Worm (Caenorhabditis elegans) whole organism, L4 larva: ENCODE results near the gene sto-3.
"Not testable (repeated sequence)": the region's sequence is repeated elsewhere in the genome, so short reads cannot be mapped to it uniquely, and the experiment has no call there.

Experiments used
- F10B5.3 ChIP-seq: sonication (generic microtip); optimal IDR thresholded peaks from 2 replicates; lab custom pipeline; 2016; ENCODE audit warnings: mild to moderate bottlenecking, missing genetic modification characterization, missing compliant biosample characterization
- F37D6.2 ChIP-seq: sonication (generic microtip); optimal IDR thresholded peaks from 2 replicates; lab custom pipeline; 2016; ENCODE audit warnings: mild to moderate bottlenecking, missing genetic modification characterization, missing compliant biosample characterization
- T26A8.4 ChIP-seq: fragments of 200-800 bp; sonication (Bioruptor generic); IDR thresholded peaks from 2 replicates; pipeline ENCODE4 v1.3.6; 2022; ENCODE audit warnings: missing genetic modification characterization, missing compliant biosample characterization
- Y105C5A.15 ChIP-seq: fragments of 200-800 bp; sonication (Bioruptor generic); IDR thresholded peaks from 2 replicates; pipeline ENCODE4 v1.3.6; 2022; ENCODE audit warnings: missing genetic modification characterization, missing compliant biosample characterization
- Y48G9A.11 ChIP-seq: fragments of 200-800 bp; sonication (Bioruptor generic); IDR thresholded peaks from 2 replicates; pipeline ENCODE4 v1.3.6; 2022; ENCODE audit warnings: missing genetic modification reagents, missing genetic modification characterization, missing compliant biosample characterization
- aha-1 ChIP-seq: fragments of 150-350 bp; peaks from one replicate; lab custom pipeline; 2014; ENCODE audit warnings: missing biosample characterization, missing genetic modification characterization
- ama-1 ChIP-seq: fragments of 150-350 bp; optimal IDR thresholded peaks from 2 replicates; lab custom pipeline; 2014; ENCODE audit warnings: inconsistent platforms, mixed read lengths
- ceh-20 ChIP-seq: fragments of 200-800 bp; sonication (Bioruptor generic); IDR thresholded peaks from 2 replicates; pipeline ENCODE4 v1.3.6; 2022; ENCODE audit warnings: missing genetic modification reagents, missing genetic modification characterization, missing compliant biosample characterization
- ceh-82 ChIP-seq: sonication (generic microtip); optimal IDR thresholded peaks from 2 replicates; lab custom pipeline; 2017; ENCODE audit warnings: missing biosample characterization, missing genetic modification characterization
- cey-2 ChIP-seq: sonication (generic microtip); optimal IDR thresholded peaks from 3 replicates; lab custom pipeline; 2017; ENCODE audit warnings: missing genetic modification characterization, mild to moderate bottlenecking, missing compliant biosample characterization, antibody characterized with exemption, borderline replicate concordance; ENCODE audit not compliant: insufficient read depth
- ctbp-1 ChIP-seq: fragments of 200-800 bp; sonication (Bioruptor generic); IDR thresholded peaks from 2 replicates; pipeline ENCODE4 v1.3.6; 2022; ENCODE audit warnings: missing genetic modification reagents, missing genetic modification characterization, missing compliant biosample characterization
- daf-16 ChIP-seq, 3 experiments: sonication (generic microtip); optimal IDR thresholded peaks; 2 replicates each; lab custom pipeline; 2016 to 2017; ENCODE audit warnings: missing genetic modification characterization in 3 of 3, missing genetic modification reagents in 3 of 3, mild to moderate bottlenecking in 2 of 3, missing compliant biosample characterization in 2 of 3, missing biosample characterization in 1 of 3, moderate library complexity in 1 of 3
- fkh-10 ChIP-seq: fragments of 150-350 bp; optimal IDR thresholded peaks from 2 replicates; lab custom pipeline; 2014; ENCODE audit warnings: missing biosample characterization, missing genetic modification reagents, missing genetic modification characterization
- gei-8 ChIP-seq: fragments of 200-800 bp; sonication (Bioruptor generic); optimal IDR thresholded peaks from 2 replicates; lab custom pipeline; 2018; ENCODE audit warnings: mild to moderate bottlenecking, missing genetic modification characterization, missing compliant biosample characterization
- hlh-11 ChIP-seq: fragments of 200-800 bp; sonication (Bioruptor generic); optimal IDR thresholded peaks from 2 replicates; lab custom pipeline; 2018; ENCODE audit warnings: mild to moderate bottlenecking, missing genetic modification characterization, missing compliant biosample characterization
- hmg-1.1 ChIP-seq: fragments of 200-800 bp; sonication (Bioruptor generic); IDR thresholded peaks from 2 replicates; pipeline ENCODE4 v1.3.6; 2022; ENCODE audit warnings: missing genetic modification reagents, missing genetic modification characterization, missing compliant biosample characterization
- lin-1 ChIP-seq: fragments of 200-800 bp; sonication (Bioruptor generic); IDR thresholded peaks from 2 replicates; pipeline ENCODE4 v1.3.6; 2022; ENCODE audit warnings: missing genetic modification reagents, missing genetic modification characterization, missing compliant biosample characterization
- lin-38 ChIP-seq: fragments of 200-800 bp; sonication (Bioruptor generic); IDR thresholded peaks from 2 replicates; pipeline ENCODE4 v1.3.6; 2022; ENCODE audit warnings: missing genetic modification reagents, missing genetic modification characterization, missing compliant biosample characterization
- lsy-2 ChIP-seq, 2 experiments: fragments of 150-350 bp in 1 of 2; sonication (generic microtip) in 1 of 2; optimal IDR thresholded peaks; 2 replicates each; lab custom pipeline; 2014 to 2017; ENCODE audit warnings: missing biosample characterization in 2 of 2, missing genetic modification characterization in 2 of 2
- mep-1 ChIP-seq: fragments of 150-350 bp; sonication (generic microtip); optimal IDR thresholded peaks from 3 replicates; lab custom pipeline; 2014; ENCODE audit warnings: missing biosample characterization, missing genetic modification characterization
- mes-2 ChIP-seq: sonication (generic microtip); optimal IDR thresholded peaks from 2 replicates; lab custom pipeline; 2016; ENCODE audit warnings: missing genotype, mild to moderate bottlenecking, missing genetic modification characterization, missing compliant biosample characterization; ENCODE audit not compliant: poor library complexity, severe bottlenecking
- mxl-2 ChIP-seq: fragments of 200-800 bp; sonication (Bioruptor generic); conservative IDR thresholded peaks from 2 replicates; pipeline ENCODE4 v1.3.6; 2022; ENCODE audit warnings: missing genetic modification reagents, missing genetic modification characterization, missing compliant biosample characterization
- nhr-10 ChIP-seq: fragments of 150-350 bp; optimal IDR thresholded peaks from 2 replicates; lab custom pipeline; 2014; ENCODE audit warnings: missing biosample characterization, missing genetic modification characterization
- nhr-102 ChIP-seq: sonication (generic microtip); optimal IDR thresholded peaks from 2 replicates; lab custom pipeline; 2016; ENCODE audit warnings: mild to moderate bottlenecking, missing genetic modification characterization, moderate library complexity, missing compliant biosample characterization
- nhr-11 ChIP-seq: fragments of 150-350 bp; optimal IDR thresholded peaks from 2 replicates; lab custom pipeline; 2014; ENCODE audit warnings: missing biosample characterization, missing genetic modification characterization
- nhr-237 ChIP-seq: sonication (generic microtip); optimal IDR thresholded peaks from 2 replicates; lab custom pipeline; 2017; ENCODE audit warnings: missing biosample characterization, missing genetic modification characterization
- nhr-28 ChIP-seq: fragments of 150-350 bp; optimal IDR thresholded peaks from 2 replicates; lab custom pipeline; 2014; ENCODE audit warnings: missing biosample characterization, missing genetic modification characterization
- nhr-48 ChIP-seq: sonication (generic microtip); optimal IDR thresholded peaks from 2 replicates; lab custom pipeline; 2016; ENCODE audit warnings: mild to moderate bottlenecking, missing genetic modification characterization, missing compliant biosample characterization
- nhr-6 ChIP-seq: fragments of 150-350 bp; optimal IDR thresholded peaks from 2 replicates; lab custom pipeline; 2014; ENCODE audit warnings: missing biosample characterization, missing genetic modification characterization
- rbr-2 ChIP-seq: sonication (generic microtip); optimal IDR thresholded peaks from 2 replicates; lab custom pipeline; 2016; ENCODE audit warnings: missing genotype, missing genetic modification characterization, missing compliant biosample characterization
- saeg-2 ChIP-seq: fragments of 200-800 bp; sonication (Bioruptor generic); IDR thresholded peaks from 2 replicates; pipeline ENCODE4 v1.3.6; 2022; ENCODE audit warnings: missing genetic modification reagents, missing genetic modification characterization, missing compliant biosample characterization
- skn-1 ChIP-seq: fragments of 150-350 bp; optimal IDR thresholded peaks from 2 replicates; lab custom pipeline; 2014; ENCODE audit warnings: missing biosample characterization, missing genetic modification characterization
- spr-3 ChIP-seq: fragments of 200-800 bp; sonication (Bioruptor generic); optimal IDR thresholded peaks from 2 replicates; lab custom pipeline; 2018; ENCODE audit warnings: mild to moderate bottlenecking, missing genetic modification characterization, missing compliant biosample characterization
- tag-97 ChIP-seq: fragments of 200-800 bp; sonication (Bioruptor generic); IDR thresholded peaks from 2 replicates; pipeline ENCODE4 v1.3.6; 2022; ENCODE audit warnings: missing genetic modification characterization, missing compliant biosample characterization

The sto-3 gene

DNA sequence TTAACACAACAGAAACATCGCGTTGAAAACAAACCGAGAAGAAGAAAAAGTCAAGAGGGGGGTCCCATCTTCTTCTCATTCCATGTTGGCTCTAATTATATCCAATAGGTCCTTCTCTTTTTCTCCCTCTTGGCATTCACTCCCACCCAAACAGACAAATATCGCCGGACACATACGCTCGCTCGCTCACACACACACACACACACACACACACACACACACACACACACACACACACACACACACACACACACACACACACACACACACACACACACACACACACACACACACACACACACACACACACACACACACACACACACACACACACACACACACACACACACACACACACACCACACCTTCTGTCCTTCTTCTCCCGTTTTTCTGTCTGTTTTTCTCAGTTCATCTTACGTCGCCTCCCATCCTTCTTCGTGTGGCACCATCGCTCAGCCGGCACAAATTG is 21.9 kb upstream of the sto-3 start, which contains the start of gene sto-4 (continued):
- TF ChIP-seq spr-3 (GFP tag; lab: Kevin White, UChicago) (peak; percentile 76), nhr-28 (peak; percentile 7), gei-8 (GFP tag; lab: Kevin White, UChicago) (peak; percentile 66), T26A8.4 (GFP tag; lab: Robert Waterston, UW) (peak; percentile 49), F10B5.3 (tag; lab: Kevin White, UChicago) (peak; percentile 51), mep-1 (tag; lab: Kevin White, UChicago) (peak; percentile 77), rbr-2 (tag; lab: Kevin White, UChicago) (peak; percentile 90), hmg-1.1 (GFP tag; lab: Robert Waterston, UW) (peak; percentile 67), nhr-48 (tag; lab: Kevin White, UChicago) (peak; percentile 17), aha-1 (tag; lab: Kevin White, UChicago) (peak; percentile 80), daf-16 (GFP tag; optimal IDR thresholded peaks at IDR 0.05; lab: Kevin White, UChicago) (peak in 1 of 2 experiments; percentile 77), hlh-11 (tag; lab: Kevin White, UChicago) (peak; percentile 84), ceh-20 (peak; percentile 67), nhr-6 (tag; lab: Kevin White, UChicago) (peak; percentile 58), F37D6.2 (tag; lab: Kevin White, UChicago) (peak; percentile 76)
- not testable (repeated sequence) for TF ChIP-seq daf-16 (tag; optimal IDR thresholded peaks at IDR 0.05; lab: Kevin White, UChicago)

- TF ChIP-seq nhr-11 (tag; lab: Kevin White, UChicago) (no peak), aha-1 (tag; lab: Kevin White, UChicago) (peak; percentile 64), gei-8 (GFP tag; lab: Kevin White, UChicago) (no peak), T26A8.4 (GFP tag; lab: Robert Waterston, UW) (no peak), nhr-102 (tag; lab: Kevin White, UChicago) (no peak)
Observed at ce11 chrX:11641562-11641961, 19.7 kb upstream of the sto-3 start.

ce11 chrX:11640463-11640995 is 18.6 kb upstream of the sto-3 start:
- TF ChIP-seq nhr-6 (tag; lab: Kevin White, UChicago): no peak
- no peak for TF ChIP-seq ama-1
- peak in 1 of 2 experiments; percentile 18 for TF ChIP-seq lsy-2 (tag; optimal IDR thresholded peaks at IDR 0.05; lab: Kevin White, UChicago)
- 0 out of 2 replicates have a peak, but pooled peaks have one; percentile 37 for TF ChIP-seq ctbp-1 (GFP tag; lab: Robert Waterston, UW)
- no peak for TF ChIP-seq nhr-237 (tag; lab: Kevin White, UChicago)
- no peak for TF ChIP-seq saeg-2 (GFP tag; lab: Robert Waterston, UW)
- TF ChIP-seq nhr-10: no peak
- no peak for TF ChIP-seq ceh-82 (tag; lab: Kevin White, UChicago)
- no peak for TF ChIP-seq Y105C5A.15 (GFP tag; lab: Robert Waterston, UW)
- no peak for TF ChIP-seq mes-2 (tag; lab: Kevin White, UChicago)
- TF ChIP-seq lin-38 (GFP tag; lab: Robert Waterston, UW): no peak
- TF ChIP-seq fkh-10 (GFP tag; lab: Kevin White, UChicago): peak; percentile 95
- 0 out of 2 replicates have a peak, but pooled peaks have one; percentile 20 for TF ChIP-seq hmg-1.1 (GFP tag; lab: Robert Waterston, UW)
- TF ChIP-seq tag-97 (GFP tag; lab: Robert Waterston, UW): no peak
- TF ChIP-seq lin-1: no peak
- no peak for TF ChIP-seq Y48G9A.11 (GFP tag; lab: Robert Waterston, UW)
- no peak for TF ChIP-seq cey-2 (tag; lab: Kevin White, UChicago)

DNA sequence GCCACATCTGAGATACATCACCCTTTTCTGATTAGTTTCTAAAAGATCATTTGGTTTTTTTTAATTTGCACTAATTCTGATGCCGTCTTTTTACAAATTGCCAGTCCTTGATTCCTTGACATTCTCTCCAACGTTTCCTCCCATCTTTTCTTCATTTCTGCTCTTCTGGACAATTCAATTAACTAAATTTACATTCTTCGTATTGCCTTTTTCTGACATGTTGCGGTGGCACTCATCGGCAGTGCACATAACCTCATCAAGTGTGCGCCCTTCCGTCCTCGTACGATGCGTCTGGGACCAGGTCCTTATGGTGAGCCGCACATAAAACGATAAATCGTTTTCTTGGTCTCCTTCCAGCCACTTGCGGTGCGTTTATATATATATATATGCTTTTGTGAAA is 17.1 kb upstream of the sto-3 start:
- no peak for TF ChIP-seq skn-1 (tag; lab: Kevin White, UChicago)
- no peak for TF ChIP-seq mxl-2
